Worm (Caenorhabditis elegans) whole organism, L3 larva: ENCODE results near the gene tag-120.
A peak's percentile ranks its signal among the peaks of the same experiment; 100 is the strongest.

Experiments used
- ZK546.5 ChIP-seq: sonication (generic microtip); optimal IDR thresholded peaks from 2 replicates; lab custom pipeline; 2017; ENCODE audit warnings: missing biosample characterization, missing genetic modification characterization
- ama-1 ChIP-seq: fragments of 150-350 bp; optimal IDR thresholded peaks from 2 replicates; lab custom pipeline; 2018
- ceh-16 ChIP-seq: sonication (generic microtip); optimal IDR thresholded peaks from 2 replicates; lab custom pipeline; 2017; ENCODE audit warnings: missing biosample characterization, missing genetic modification characterization
- ceh-28 ChIP-seq: fragments of 150-350 bp; optimal IDR thresholded peaks from 2 replicates; lab custom pipeline; 2014; ENCODE audit warnings: missing biosample characterization, missing genetic modification reagents, missing genetic modification characterization
- ceh-9 ChIP-seq: sonication (generic microtip); optimal IDR thresholded peaks from 2 replicates; lab custom pipeline; 2018; ENCODE audit warnings: missing biosample characterization, missing genetic modification characterization
- egl-27 ChIP-seq: sonication (generic microtip); optimal IDR thresholded peaks from 4 replicates; lab custom pipeline; 2017; ENCODE audit warnings: missing biosample characterization, missing genetic modification reagents, missing genetic modification characterization
- egl-5 ChIP-seq: fragments of 150-350 bp; optimal IDR thresholded peaks from 2 replicates; lab custom pipeline; 2017; ENCODE audit warnings: missing biosample characterization, missing genetic modification reagents, missing genetic modification characterization, inconsistent platforms
- elt-1 ChIP-seq: fragments of 150-350 bp; optimal IDR thresholded peaks from 2 replicates; lab custom pipeline; 2014; ENCODE audit warnings: missing biosample characterization, missing genetic modification characterization
- elt-2 ChIP-seq: sonication (generic microtip); optimal IDR thresholded peaks from 2 replicates; lab custom pipeline; 2016; ENCODE audit warnings: missing genetic modification reagents, mild to moderate bottlenecking, missing genetic modification characterization, missing compliant biosample characterization
- elt-3 ChIP-seq, 3 experiments: fragments of 150-350 bp in 1 of 3; sonication (generic microtip) in 2 of 3; optimal IDR thresholded peaks; 2 replicates in 2 of 3; 4 replicates in 1 of 3; lab custom pipeline; 2014 to 2017; ENCODE audit warnings: missing biosample characterization in 3 of 3, missing genetic modification characterization in 3 of 3
- eor-1 ChIP-seq, 2 experiments: fragments of 150-350 bp; optimal IDR thresholded peaks; 2 replicates each; lab custom pipeline; 2014 to 2018; ENCODE audit warnings: missing biosample characterization in 2 of 2, missing genetic modification characterization in 2 of 2
- fkh-10 ChIP-seq: sonication (generic microtip); optimal IDR thresholded peaks from 2 replicates; lab custom pipeline; 2017; ENCODE audit warnings: missing biosample characterization, missing genetic modification reagents, missing genetic modification characterization
- fkh-2 ChIP-seq: fragments of 150-350 bp; optimal IDR thresholded peaks from 2 replicates; lab custom pipeline; 2014; ENCODE audit warnings: missing biosample characterization, missing genetic modification reagents, missing genetic modification characterization
- fos-1 ChIP-seq: fragments of 150-350 bp; optimal IDR thresholded peaks from 2 replicates; lab custom pipeline; 2014; ENCODE audit warnings: missing biosample characterization, missing genetic modification characterization
- hmg-11 ChIP-seq: sonication (generic microtip); optimal IDR thresholded peaks from 2 replicates; lab custom pipeline; 2016; ENCODE audit warnings: missing genetic modification characterization, missing compliant biosample characterization
- jun-1 ChIP-seq: fragments of 150-350 bp; optimal IDR thresholded peaks from 2 replicates; lab custom pipeline; 2014; ENCODE audit warnings: missing biosample characterization, missing genetic modification reagents, missing genetic modification characterization
- lin-15B ChIP-seq: fragments of 150-350 bp; optimal IDR thresholded peaks from 2 replicates; lab custom pipeline; 2014; ENCODE audit warnings: missing biosample characterization, missing genetic modification characterization
- lsy-12 ChIP-seq: sonication (generic microtip); optimal IDR thresholded peaks from 2 replicates; lab custom pipeline; 2016; ENCODE audit warnings: mild to moderate bottlenecking, missing genetic modification characterization, missing compliant biosample characterization
- mdl-1 ChIP-seq: fragments of 150-350 bp; optimal IDR thresholded peaks from 2 replicates; lab custom pipeline; 2014; ENCODE audit warnings: missing biosample characterization, missing genetic modification characterization
- nfya-1 ChIP-seq: sonication (generic microtip); optimal IDR thresholded peaks from 2 replicates; lab custom pipeline; 2017; ENCODE audit warnings: missing genetic modification characterization, mild to moderate bottlenecking, missing compliant biosample characterization, antibody characterized with exemption, moderate library complexity; ENCODE audit not compliant: insufficient read depth
- nhr-11 ChIP-seq: fragments of 150-350 bp; optimal IDR thresholded peaks from 2 replicates; lab custom pipeline; 2014; ENCODE audit warnings: missing biosample characterization, missing genetic modification characterization
- nhr-12 ChIP-seq: fragments of 150-350 bp; optimal IDR thresholded peaks from 2 replicates; lab custom pipeline; 2014; ENCODE audit warnings: missing biosample characterization, missing genetic modification characterization
- nhr-23 ChIP-seq: fragments of 150-350 bp; optimal IDR thresholded peaks from 2 replicates; lab custom pipeline; 2014; ENCODE audit warnings: missing biosample characterization, missing genetic modification reagents, missing genetic modification characterization
- nhr-237 ChIP-seq: fragments of 150-350 bp; optimal IDR thresholded peaks from 2 replicates; lab custom pipeline; 2014; ENCODE audit warnings: missing biosample characterization, missing genetic modification characterization
- nhr-25 ChIP-seq: sonication (generic microtip); optimal IDR thresholded peaks from 2 replicates; lab custom pipeline; 2017; ENCODE audit warnings: missing biosample characterization, missing genetic modification characterization
- nhr-28 ChIP-seq: fragments of 150-350 bp; optimal IDR thresholded peaks from 2 replicates; lab custom pipeline; 2014; ENCODE audit warnings: missing biosample characterization, missing genetic modification characterization
- nhr-43 ChIP-seq: sonication (generic microtip); optimal IDR thresholded peaks from 2 replicates; lab custom pipeline; 2016; ENCODE audit warnings: mild to moderate bottlenecking, missing genetic modification characterization, missing compliant biosample characterization; ENCODE audit not compliant: poor library complexity, severe bottlenecking
- nhr-67 ChIP-seq: fragments of 150-350 bp; optimal IDR thresholded peaks from 2 replicates; lab custom pipeline; 2014; ENCODE audit warnings: missing biosample characterization, missing genetic modification characterization
- nhr-77 ChIP-seq: fragments of 150-350 bp; optimal IDR thresholded peaks from 2 replicates; lab custom pipeline; 2014; ENCODE audit warnings: missing biosample characterization, missing genetic modification characterization
- pha-4 ChIP-seq: fragments of 150-350 bp; optimal IDR thresholded peaks from 2 replicates; lab custom pipeline; 2014; ENCODE audit warnings: missing biosample characterization, missing genetic modification reagents, missing genetic modification characterization
- pqm-1 ChIP-seq: fragments of 150-350 bp; optimal IDR thresholded peaks from 2 replicates; lab custom pipeline; 2017; ENCODE audit warnings: missing biosample characterization, missing genetic modification characterization, inconsistent platforms
- sea-2 ChIP-seq: fragments of 150-350 bp; sonication (generic microtip); optimal IDR thresholded peaks from 4 replicates; lab custom pipeline; 2014; ENCODE audit warnings: missing biosample characterization, missing genetic modification reagents, missing genetic modification characterization
- skn-1 ChIP-seq: fragments of 150-350 bp; optimal IDR thresholded peaks from 2 replicates; lab custom pipeline; 2014; ENCODE audit warnings: missing biosample characterization, missing genetic modification characterization
- snpc-4 ChIP-seq: fragments of 150-350 bp; optimal IDR thresholded peaks from 2 replicates; lab custom pipeline; 2014; ENCODE audit warnings: missing biosample characterization, missing genetic modification characterization
- tbx-2 ChIP-seq: sonication (generic microtip); optimal IDR thresholded peaks from 2 replicates; lab custom pipeline; 2016; ENCODE audit warnings: mild to moderate bottlenecking, missing genetic modification characterization, missing compliant biosample characterization
- unc-62 ChIP-seq: fragments of 150-350 bp; sonication (generic microtip); optimal IDR thresholded peaks from 4 replicates; lab custom pipeline; 2014; ENCODE audit warnings: missing biosample characterization, missing genetic modification reagents, missing genetic modification characterization
- ztf-11 ChIP-seq: fragments of 150-350 bp; optimal IDR thresholded peaks from 2 replicates; lab custom pipeline; 2014; ENCODE audit warnings: missing biosample characterization, missing genetic modification characterization

The tag-120 gene

ce11 chrV:9709747-9710146 lies at the start of gene tag-120:
TSS of gene tag-120 (minus strand) at chrV:9709814.
- TF ChIP-seq hmg-11 (tag; lab: Kevin White, UChicago): no peak
- no peak for TF ChIP-seq fkh-10 (GFP tag; lab: Kevin White, UChicago)
- peak; percentile 19 for TF ChIP-seq pqm-1 (tag; lab: Kevin White, UChicago)
- peak; percentile 61 for TF ChIP-seq pha-4 (tag; lab: Kevin White, UChicago)
- no peak for TF ChIP-seq elt-1
- TF ChIP-seq nhr-25 (tag; lab: Kevin White, UChicago): no peak
- TF ChIP-seq elt-2 (tag; lab: Kevin White, UChicago): peak; percentile 32
- TF ChIP-seq fkh-2 (tag; lab: Kevin White, UChicago): no peak
- no peak for TF ChIP-seq snpc-4

- TF ChIP-seq hmg-11 (tag; lab: Kevin White, UChicago) (no peak), nhr-23 (tag; lab: Kevin White, UChicago) (peak; percentile 25), nhr-67 (tag; lab: Kevin White, UChicago) (no peak)
Measured at ce11 chrV:9758437-9758836, 48.8 kb upstream of the tag-120 start.

- TF ChIP-seq nhr-237: no peak
- TF ChIP-seq ZK546.5 (tag; lab: Kevin White, UChicago): no peak
- no peak for TF ChIP-seq egl-27 (tag; lab: Kevin White, UChicago)
- TF ChIP-seq nhr-43 (tag; lab: Kevin White, UChicago): no peak
- no peak for TF ChIP-seq pha-4 (tag; lab: Kevin White, UChicago)
Measured at ce11 chrV:9757884-9758283, 48.3 kb upstream of the tag-120 start, which contains the start of gene F58E6.11. TSS of gene F58E6.11 (minus strand) at chrV:9757984.

ce11 chrV:9756242-9756641 lies 46.6 kb upstream of the tag-120 start, which contains the start of gene hrg-3:
TSS of gene hrg-3 (plus strand) at chrV:9756468.
- TF ChIP-seq sea-2 (GFP tag; lab: Kevin White, UChicago) (no peak), ceh-28 (no peak), mdl-1 (no peak), ceh-16 (no peak), elt-2 (tag; lab: Kevin White, UChicago) (peak; percentile 85), nhr-28 (no peak), nhr-11 (no peak), jun-1 (no peak)

- TF ChIP-seq ceh-9 (tag; lab: Kevin White, UChicago) (no peak), unc-62 (no peak), nhr-43 (tag; lab: Kevin White, UChicago) (no peak), nhr-237 (no peak), elt-3 (tag; optimal IDR thresholded peaks at IDR 0.05; lab: Kevin White, UChicago) (no peak), hmg-11 (tag; lab: Kevin White, UChicago) (no peak), nhr-67 (tag; lab: Kevin White, UChicago) (no peak), lin-15B (tag; lab: Kevin White, UChicago) (no peak), fos-1 (no peak), nhr-23 (tag; lab: Kevin White, UChicago) (no peak), nhr-77 (no peak), egl-27 (tag; lab: Kevin White, UChicago) (no peak), sea-2 (GFP tag; lab: Kevin White, UChicago) (no peak), eor-1 (tag; optimal IDR thresholded peaks at IDR 0.05; lab: Kevin White, UChicago) (no peak), jun-1 (no peak), fkh-10 (GFP tag; lab: Kevin White, UChicago) (no peak), ama-1 (lab: Kevin White, UChicago) (no peak), nhr-12 (tag; lab: Kevin White, UChicago) (no peak), mdl-1 (no peak)
- TF ChIP-seq, all 47 proteins: peak for 0
Measured at ce11 chrV:9755725-9756124, 46.1 kb upstream of the tag-120 start, which contains the start of gene F58E6.8. TSS of gene F58E6.8 (minus strand) at chrV:9755825.

- no peak for TF ChIP-seq egl-5 (tag; lab: Kevin White, UChicago)
- TF ChIP-seq nfya-1 (tag; lab: Kevin White, UChicago): no peak
- TF ChIP-seq pha-4 (tag; lab: Kevin White, UChicago): no peak
- TF ChIP-seq tbx-2 (tag; lab: Kevin White, UChicago): no peak
- no peak for TF ChIP-seq skn-1 (tag; lab: Kevin White, UChicago)
- no peak for TF ChIP-seq nhr-23 (tag; lab: Kevin White, UChicago)
- TF ChIP-seq ztf-11 (tag; lab: Kevin White, UChicago): no peak
- no peak for TF ChIP-seq lsy-12
- TF ChIP-seq, all 47 proteins: peak for 0
Measured at ce11 chrV:9754459-9754858, 44.8 kb upstream of the tag-120 start, which contains the start of gene F58E6.5. TSS of gene F58E6.5 (minus strand) at chrV:9754559.
